Fruit fly (Drosophila melanogaster) whole organism, prepupa: Measurements from ENCODE around the gene CG6481.
A peak's percentile ranks its signal among the peaks of the same experiment; 100 is the strongest.

Experiments
- CG6808 ChIP-seq: fragments of 200-800 bp; sonication (Bioruptor generic); optimal IDR thresholded peaks from 3 replicates; lab custom pipeline; 2017; ENCODE audit warnings: missing biosample characterization, missing genetic modification characterization, mild to moderate bottlenecking, moderate library complexity, missing genetic modification reagents
- CG9139 ChIP-seq: fragments of 200-800 bp; sonication (Bioruptor generic); optimal IDR thresholded peaks from 3 replicates; lab custom pipeline; 2017; ENCODE audit warnings: missing biosample characterization, mild to moderate bottlenecking, missing genetic modification characterization
- Ets96B ChIP-seq: fragments of 200-800 bp; optimal IDR thresholded peaks from 2 replicates; lab custom pipeline; 2019; ENCODE audit warnings: missing biosample characterization, mild to moderate bottlenecking, missing genetic modification characterization, moderate library complexity
- achi ChIP-seq: fragments of 200-800 bp; sonication (Bioruptor generic); optimal IDR thresholded peaks from 3 replicates; lab custom pipeline; 2016; ENCODE audit warnings: missing biosample characterization, missing genetic modification characterization
- esn ChIP-seq: fragments of 200-800 bp; sonication (Bioruptor generic); optimal IDR thresholded peaks from 2 replicates; lab custom pipeline; 2016; ENCODE audit warnings: missing biosample characterization, mild to moderate bottlenecking, missing genetic modification characterization, moderate library complexity
- ss ChIP-seq, 2 experiments: fragments of 200-800 bp; sonication (Bioruptor generic); optimal IDR thresholded peaks; 2 replicates in 1 of 2; 3 replicates in 1 of 2; lab custom pipeline; 2017 to 2018; ENCODE audit warnings: mild to moderate bottlenecking in 2 of 2, missing biosample characterization in 2 of 2, missing genetic modification characterization in 2 of 2, moderate library complexity in 1 of 2

CG6481 gene

dm6 chrX:18479307-18480134, 42.7 kb downstream of the CG6481 start, which contains the start of gene CG32547 (continued):
- TF ChIP-seq Ets96B (peak; percentile 2), ss (GFP tag; optimal IDR thresholded peaks at IDR 0.05; lab: Kevin White, UChicago) (no peak), CG9139 (no peak), CG6808 (peak; percentile 12), achi (GFP tag; lab: Kevin White, UChicago) (peak; percentile 91), esn (GFP tag; lab: Kevin White, UChicago) (peak; percentile 14)
- TF ChIP-seq, all 60 proteins: peak for 14
